Worm (Caenorhabditis elegans): ENCODE measurements around the gene F14D12.1.

- TF ChIP-seq ceh-13 (GFP tag; optimal IDR thresholded peaks at IDR 0.05) (no peak), B0310.2 (tag; optimal IDR thresholded peaks at IDR 0.05) (no peak), ets-7 (tag; optimal IDR thresholded peaks at IDR 0.05) (no peak), F13C5.2 (tag; optimal IDR thresholded peaks at IDR 0.05) (no peak), hmg-4 (GFP tag; optimal IDR thresholded peaks at IDR 0.05) (no peak), ama-1 (optimal IDR thresholded peaks at IDR 0.05) (no peak), sea-1 (GFP tag; conservative IDR thresholded peaks at IDR 0.05) (no peak), ceh-36 (tag; optimal IDR thresholded peaks at IDR 0.05) (no peak), tra-4 (tag; optimal IDR thresholded peaks at IDR 0.05) (no peak), aly-1 (tag; optimal IDR thresholded peaks at IDR 0.05) (no peak), tbx-11 (GFP tag; IDR thresholded peaks at IDR 0.05) (no peak)
Measured at ce11 chrX:5653813-5654212, 50.2 kb downstream of the F14D12.1 start, which contains the start of gene T22B7.7.
